Fruit fly (Drosophila melanogaster): ENCODE data around the gene agt.

DNA sequence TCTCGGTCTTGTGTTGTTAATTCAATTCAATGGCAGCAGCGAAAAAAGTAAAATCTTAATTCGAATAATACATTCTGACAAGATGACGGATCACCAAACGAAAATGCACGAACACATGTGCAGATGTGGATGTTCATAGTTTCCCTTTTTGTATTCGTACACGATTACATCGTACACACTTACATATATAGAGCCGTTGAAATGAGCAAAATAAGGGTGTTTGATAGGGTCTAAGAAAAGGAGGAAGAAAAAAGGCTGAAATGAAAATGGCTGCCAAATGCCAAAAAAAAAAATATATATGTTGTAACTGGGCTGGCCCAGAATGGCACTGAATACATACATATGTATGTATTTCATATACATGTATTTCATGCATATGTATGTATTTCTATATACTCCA lies 8.3 kb upstream of the agt start:
- TF ChIP-seq CG8478 (optimal IDR thresholded peaks at IDR 0.05), result no peak
- no peak for TF ChIP-seq CTCF (optimal IDR thresholded peaks at IDR 0.05)

Data from S2 (cell line).